Worm (Caenorhabditis elegans) whole organism, L2 larva: ENCODE results near the gene Y76B12C.9.

Source experiments
- R02D3.7 ChIP-seq: fragments of 150-350 bp; optimal IDR thresholded peaks from 2 replicates; lab custom pipeline; 2014; ENCODE audit warnings: missing biosample characterization, missing genetic modification characterization
- ZK546.5 ChIP-seq: sonication (generic microtip); optimal IDR thresholded peaks from 2 replicates; lab custom pipeline; 2017; ENCODE audit warnings: missing biosample characterization, missing genetic modification characterization
- aly-2 ChIP-seq: fragments of 150-350 bp; optimal IDR thresholded peaks from 2 replicates; lab custom pipeline; 2014; ENCODE audit warnings: missing biosample characterization, missing genetic modification characterization
- blmp-1 ChIP-seq: sonication (generic microtip); optimal IDR thresholded peaks from 2 replicates; lab custom pipeline; 2017; ENCODE audit warnings: missing genetic modification characterization, mild to moderate bottlenecking, missing compliant biosample characterization, antibody characterized with exemption, moderate library complexity; ENCODE audit not compliant: insufficient read depth
- egl-27 ChIP-seq: sonication (generic microtip); optimal IDR thresholded peaks from 3 replicates; lab custom pipeline; 2017; ENCODE audit warnings: missing biosample characterization, missing genetic modification reagents, missing genetic modification characterization
- elt-1 ChIP-seq: fragments of 150-350 bp; optimal IDR thresholded peaks from 2 replicates; lab custom pipeline; 2014; ENCODE audit warnings: missing biosample characterization, missing genetic modification characterization
- elt-3 ChIP-seq: sonication (generic microtip); optimal IDR thresholded peaks from 2 replicates; lab custom pipeline; 2017; ENCODE audit warnings: missing biosample characterization, missing genetic modification characterization
- lin-39 ChIP-seq: fragments of 150-350 bp; optimal IDR thresholded peaks from 2 replicates; lab custom pipeline; 2014; ENCODE audit warnings: missing biosample characterization, missing genetic modification reagents, missing genetic modification characterization
- lsy-2 ChIP-seq, 2 experiments: fragments of 150-350 bp in 1 of 2; sonication (generic microtip) in 1 of 2; optimal IDR thresholded peaks; 2 replicates each; lab custom pipeline; 2014 to 2017; ENCODE audit warnings: missing biosample characterization in 2 of 2, missing genetic modification characterization in 2 of 2
- mdl-1 ChIP-seq, 2 experiments: fragments of 150-350 bp in 1 of 2; sonication (generic microtip) in 1 of 2; optimal IDR thresholded peaks; 2 replicates each; lab custom pipeline; 2017; ENCODE audit warnings: missing biosample characterization in 2 of 2, missing genetic modification characterization in 2 of 2
- nhr-11 ChIP-seq: fragments of 150-350 bp; optimal IDR thresholded peaks from 2 replicates; lab custom pipeline; 2014; ENCODE audit warnings: missing biosample characterization, missing genetic modification characterization
- nhr-25 ChIP-seq: fragments of 150-350 bp; sonication (generic microtip); optimal IDR thresholded peaks from 3 replicates; lab custom pipeline; 2014; ENCODE audit warnings: missing biosample characterization, missing genetic modification characterization
- unc-62 ChIP-seq: fragments of 150-350 bp; optimal IDR thresholded peaks from 2 replicates; lab custom pipeline; 2014; ENCODE audit warnings: missing biosample characterization, missing genetic modification reagents, missing genetic modification characterization
- ztf-11 ChIP-seq: sonication (generic microtip); optimal IDR thresholded peaks from 2 replicates; lab custom pipeline; 2017; ENCODE audit warnings: missing biosample characterization, missing genetic modification characterization

ce11 chrIV:2080340-2080739, 43.5 kb upstream of the Y76B12C.9 start:
- no peak for TF ChIP-seq lin-39
- no peak for TF ChIP-seq mdl-1 (tag; optimal IDR thresholded peaks at IDR 0.05; lab: Kevin White, UChicago)
- TF ChIP-seq aly-2 (tag; lab: Kevin White, UChicago) = no peak
- TF ChIP-seq unc-62 (GFP tag; lab: Kevin White, UChicago) = no peak
- no peak for TF ChIP-seq ztf-11 (tag; lab: Kevin White, UChicago)
- no peak for TF ChIP-seq elt-1
- TF ChIP-seq ZK546.5 (tag; lab: Kevin White, UChicago) = no peak
- TF ChIP-seq blmp-1 (tag; lab: Kevin White, UChicago) = no peak
- TF ChIP-seq elt-3 = no peak
- TF ChIP-seq egl-27 = no peak
- no peak for TF ChIP-seq nhr-25 (tag; lab: Kevin White, UChicago)
- no peak for TF ChIP-seq lsy-2 (tag; optimal IDR thresholded peaks at IDR 0.05; lab: Kevin White, UChicago)
- TF ChIP-seq R02D3.7 (tag; lab: Kevin White, UChicago) = no peak
- no peak for TF ChIP-seq nhr-11 (tag; lab: Kevin White, UChicago)
